Fruit fly (Drosophila melanogaster) Kc167 (cell line): Measurements from ENCODE around the gene CG34280.

Experiments used
- h ChIP-seq: fragments of >200 bp; optimal IDR thresholded peaks from 3 replicates; lab custom pipeline; 2018; ENCODE audit warnings: missing external identifiers
- insv ChIP-seq: fragments of >200 bp; optimal IDR thresholded peaks from 3 replicates; lab custom pipeline; 2018; ENCODE audit warnings: missing external identifiers
- psq ChIP-seq: fragments of >200 bp; optimal IDR thresholded peaks from 2 replicates; lab custom pipeline; 2017; ENCODE audit warnings: missing external identifiers
- ttk ChIP-seq: sonication (Bioruptor generic); optimal IDR thresholded peaks from 2 replicates; lab custom pipeline; 2017; ENCODE audit warnings: missing external identifiers

DNA sequence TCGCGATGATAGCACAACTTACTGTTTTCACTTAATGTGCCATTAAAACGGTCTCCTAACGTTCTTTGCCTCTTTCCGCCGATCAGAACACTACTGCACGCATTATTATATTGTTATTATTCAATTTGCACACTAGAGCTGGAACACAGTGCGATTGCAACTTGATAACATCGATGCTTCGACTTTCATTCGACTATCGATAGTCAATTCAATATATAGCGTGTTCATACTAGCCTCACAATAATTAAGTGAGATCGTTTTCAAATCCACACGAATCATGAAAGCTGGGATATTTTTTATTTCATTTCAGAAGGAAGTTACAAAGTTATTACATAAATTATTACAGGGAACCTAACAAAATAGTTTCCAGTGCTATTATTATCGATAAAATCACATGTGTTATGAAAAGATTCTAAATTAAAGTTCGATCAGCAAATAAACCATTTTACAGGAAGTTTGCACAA, 2.2 kb downstream of the CG34280 start:
- TF ChIP-seq psq (lab: Kevin White, UChicago), result no peak
- no peak for TF ChIP-seq insv (lab: Kevin White, UChicago)
- TF ChIP-seq ttk (lab: Kevin White, UChicago), result no peak
- TF ChIP-seq h, result no peak
